Worm (Caenorhabditis elegans): ENCODE data around the gene ZC443.4.

The ZC443.4 gene

DNA sequence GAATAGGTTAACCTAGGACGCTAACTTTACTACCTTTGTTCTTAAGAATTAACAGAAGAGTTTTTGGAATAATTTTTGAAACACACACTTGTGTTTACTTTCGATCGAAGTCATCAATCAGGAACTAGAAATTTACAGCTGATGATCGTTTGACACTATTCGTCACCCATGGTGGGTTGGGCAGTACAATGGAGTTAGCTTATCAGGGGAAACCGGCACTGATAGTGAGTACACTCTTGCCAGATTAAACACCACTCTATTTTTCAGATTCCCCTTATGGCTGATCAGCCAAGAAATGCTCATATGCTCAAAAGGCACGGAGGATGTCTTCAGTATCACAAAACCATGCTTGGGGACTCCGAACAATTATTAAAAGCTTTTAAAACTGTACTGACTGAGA, 2.4 kb upstream of the ZC443.4 start:
- TF ChIP-seq lsy-2 (tag; optimal IDR thresholded peaks at IDR 0.05) (no peak), bed-3 (GFP tag; optimal IDR thresholded peaks at IDR 0.05) (no peak), hlh-1 (tag; optimal IDR thresholded peaks at IDR 0.05) (no peak), ces-1 (GFP tag; optimal IDR thresholded peaks at IDR 0.05) (no peak), lin-13 (tag; optimal IDR thresholded peaks at IDR 0.05) (no peak), nhr-12 (tag; optimal IDR thresholded peaks at IDR 0.05) (no peak), blmp-1 (tag; optimal IDR thresholded peaks at IDR 0.05) (no peak), nhr-237 (tag; optimal IDR thresholded peaks at IDR 0.05) (no peak), drap-1 (GFP tag; optimal IDR thresholded peaks at IDR 0.05) (no peak), unc-39 (tag; optimal IDR thresholded peaks at IDR 0.05) (no peak)

DNA sequence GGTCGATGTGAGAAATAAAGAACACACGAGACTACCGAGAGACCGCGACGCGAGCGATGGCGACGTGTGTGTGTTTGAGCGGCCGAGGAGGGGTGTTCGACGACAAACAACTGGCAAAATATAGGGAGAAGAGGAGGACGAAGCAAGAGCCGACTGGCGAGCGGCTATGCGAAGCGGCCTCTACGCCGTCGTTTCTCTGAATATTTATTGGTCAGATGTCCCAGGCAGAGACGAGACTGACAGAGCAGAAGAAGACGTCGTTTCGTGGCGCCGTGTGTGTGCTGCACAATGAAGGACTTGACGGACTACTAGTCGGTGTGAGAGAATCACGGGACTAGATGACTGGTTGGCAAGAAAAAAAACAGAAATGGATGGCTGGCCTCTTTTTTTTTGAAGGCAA, 531 bp downstream of the ZC443.4 start:
- no peak for TF ChIP-seq unc-62 (GFP tag; optimal IDR thresholded peaks at IDR 0.05)
- TF ChIP-seq snpc-4 (tag; optimal IDR thresholded peaks at IDR 0.05), result no peak
- TF ChIP-seq mab-5 (tag; optimal IDR thresholded peaks at IDR 0.05), result no peak
- no peak for TF ChIP-seq elt-1 (tag; optimal IDR thresholded peaks at IDR 0.05; ENCODE audit: borderline replicate concordance, insufficient read depth)
- no peak for TF ChIP-seq ceh-43 (GFP tag; optimal IDR thresholded peaks at IDR 0.05)
- peak; percentile 20 for TF ChIP-seq ham-2 (GFP tag; optimal IDR thresholded peaks at IDR 0.05)
- no peak for TF ChIP-seq cnd-1 (tag; optimal IDR thresholded peaks at IDR 0.05)
- TF ChIP-seq zip-8 (tag; optimal IDR thresholded peaks at IDR 0.05), result no peak
- TF ChIP-seq sptf-1 (tag; optimal IDR thresholded peaks at IDR 0.05), result no peak

DNA sequence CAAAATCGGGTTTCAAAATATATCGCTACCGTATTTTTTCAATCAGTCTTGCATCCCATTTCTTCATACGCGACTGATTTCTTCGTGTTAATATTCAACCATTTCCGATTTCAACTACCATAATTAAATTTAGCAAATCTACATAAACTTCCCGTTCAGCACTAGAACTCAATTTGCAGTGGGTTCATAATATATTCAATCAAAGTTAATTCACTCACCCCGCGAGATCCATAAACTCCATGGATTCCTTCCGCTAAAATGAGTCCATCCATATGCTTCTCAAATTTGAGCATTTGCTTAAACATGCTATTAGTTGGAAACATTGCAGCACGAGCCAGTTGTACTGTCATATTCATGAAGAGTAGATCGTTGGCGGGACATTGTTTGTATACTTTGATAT, 1.2 kb downstream of the ZC443.4 start:
- no peak for TF ChIP-seq sptf-1 (tag; optimal IDR thresholded peaks at IDR 0.05)
- TF ChIP-seq hlh-1 (tag; optimal IDR thresholded peaks at IDR 0.05), result no peak
- no peak for TF ChIP-seq flh-1 (GFP tag; optimal IDR thresholded peaks at IDR 0.05)
- TF ChIP-seq ces-1 (GFP tag; optimal IDR thresholded peaks at IDR 0.05), result peak; percentile 96

DNA sequence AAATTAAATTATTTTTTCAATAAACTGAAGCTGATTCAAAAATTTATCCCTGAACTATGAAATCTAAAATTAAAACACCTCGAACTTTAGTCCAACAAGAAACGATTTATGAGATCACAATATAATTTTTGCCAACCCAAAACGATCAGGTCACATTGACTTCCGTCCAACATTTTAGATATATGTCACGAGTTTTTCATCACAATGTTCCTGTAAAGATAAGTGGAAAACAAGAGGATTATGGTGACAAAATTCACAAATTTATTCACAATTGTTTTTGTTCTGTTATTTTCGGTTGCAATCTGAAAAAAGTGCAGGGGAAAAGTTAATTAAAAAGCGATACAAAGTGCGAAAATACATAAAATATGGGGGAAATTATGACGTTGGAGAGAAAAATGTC, 3.0 kb downstream of the ZC443.4 start:
- no peak for TF ChIP-seq ztf-11 (tag; optimal IDR thresholded peaks at IDR 0.05)
- TF ChIP-seq tbx-8 (GFP tag; optimal IDR thresholded peaks at IDR 0.05), result no peak
- TF ChIP-seq lsy-2 (tag; optimal IDR thresholded peaks at IDR 0.05), result no peak
- TF ChIP-seq ces-1 (GFP tag; optimal IDR thresholded peaks at IDR 0.05), result no peak
- TF ChIP-seq hlh-1 (tag; optimal IDR thresholded peaks at IDR 0.05), result no peak

DNA sequence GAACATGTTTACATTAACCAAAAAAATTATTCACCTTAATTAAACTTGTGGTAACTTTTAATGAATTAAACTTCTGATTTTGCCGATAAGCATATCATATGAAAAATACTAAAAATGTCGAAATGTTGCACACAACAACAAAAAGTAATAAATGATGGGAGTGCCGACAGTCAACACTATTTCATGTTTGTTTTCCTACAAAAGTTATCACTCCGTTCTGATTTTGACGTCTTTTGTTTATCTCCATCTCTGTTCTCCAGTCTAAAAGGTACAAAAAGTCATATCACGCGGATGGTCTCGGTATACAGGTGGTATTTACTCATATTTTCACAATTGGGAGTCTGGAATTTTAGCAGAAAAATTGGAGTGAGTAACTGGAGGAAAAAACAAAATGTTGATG, 4.3 kb downstream of the ZC443.4 start:
- TF ChIP-seq pha-4 (tag; optimal IDR thresholded peaks at IDR 0.05), result no peak

DNA sequence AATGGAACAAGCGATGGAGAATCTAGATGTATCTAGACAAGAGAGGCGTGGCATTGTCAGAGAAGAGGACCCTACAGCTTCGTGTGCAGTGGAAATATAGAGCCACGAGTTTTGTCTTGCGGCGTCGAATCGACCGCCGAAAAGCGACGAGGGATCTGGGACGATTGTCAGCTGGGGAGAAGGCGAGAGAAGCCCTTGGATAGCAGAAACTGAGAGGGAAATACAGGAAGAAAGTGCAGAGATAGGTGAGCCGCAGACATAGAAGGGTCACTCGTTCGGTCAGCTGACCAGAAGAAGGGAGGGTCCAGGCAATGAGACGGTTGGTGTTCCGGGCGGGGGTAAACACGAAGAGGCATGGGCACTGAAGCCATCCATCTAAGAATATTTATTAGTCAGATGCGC, 5.2 kb downstream of the ZC443.4 start:
- TF ChIP-seq unc-62 (GFP tag; optimal IDR thresholded peaks at IDR 0.05) (peak; percentile 55), lsy-2 (tag; optimal IDR thresholded peaks at IDR 0.05) (peak; percentile 9), lin-13 (tag; optimal IDR thresholded peaks at IDR 0.05) (no peak), tbx-8 (GFP tag; optimal IDR thresholded peaks at IDR 0.05) (no peak), nhr-12 (tag; optimal IDR thresholded peaks at IDR 0.05) (no peak), mep-1 (tag; optimal IDR thresholded peaks at IDR 0.05) (no peak), ztf-11 (tag; optimal IDR thresholded peaks at IDR 0.05) (peak; percentile 13), ceh-39 (tag; optimal IDR thresholded peaks at IDR 0.05) (no peak), pha-4 (tag; optimal IDR thresholded peaks at IDR 0.05) (peak; percentile 69), nhr-28 (tag; optimal IDR thresholded peaks at IDR 0.05) (no peak), nhr-76 (tag; optimal IDR thresholded peaks at IDR 0.05) (no peak), ces-1 (GFP tag; optimal IDR thresholded peaks at IDR 0.05) (peak; percentile 39), blmp-1 (tag; optimal IDR thresholded peaks at IDR 0.05) (no peak), ceh-83 (GFP tag; optimal IDR thresholded peaks at IDR 0.05) (no peak), unc-120 (tag; optimal IDR thresholded peaks at IDR 0.05; ENCODE audit: poor library complexity, severe bottlenecking) (peak; percentile 85), drap-1 (GFP tag; optimal IDR thresholded peaks at IDR 0.05) (peak; percentile 40), ham-2 (GFP tag; optimal IDR thresholded peaks at IDR 0.05) (peak; percentile 75), hlh-1 (tag; optimal IDR thresholded peaks at IDR 0.05) (peak; percentile 82), elt-3 (tag; optimal IDR thresholded peaks at IDR 0.05) (no peak), sptf-1 (tag; optimal IDR thresholded peaks at IDR 0.05) (peak; percentile 47)
